Fruit fly (Drosophila melanogaster) whole organism, prepupa: ENCODE measurements around the gene CG46467.

Experiments used
- Blimp-1 ChIP-seq: fragments of 200-800 bp; sonication (Bioruptor generic); optimal IDR thresholded peaks from 3 replicates; lab custom pipeline; 2017; ENCODE audit warnings: missing biosample characterization, missing genetic modification characterization, mild to moderate bottlenecking, moderate library complexity, missing genetic modification reagents
- CG11762 ChIP-seq: fragments of 200-800 bp; sonication (Bioruptor generic); optimal IDR thresholded peaks from 3 replicates; lab custom pipeline; 2016; ENCODE audit warnings: missing biosample characterization, missing genetic modification characterization; ENCODE audit not compliant: insufficient read depth
- CG11902 ChIP-seq: fragments of 200-800 bp; sonication (Bioruptor generic); optimal IDR thresholded peaks from 3 replicates; lab custom pipeline; 2016; ENCODE audit warnings: missing biosample characterization, missing genetic modification characterization
- CG6163 ChIP-seq: fragments of 200-800 bp; sonication (Bioruptor generic); IDR thresholded peaks from 3 replicates; pipeline ENCODE4 v1.3.6; 2022; ENCODE audit warnings: missing biosample characterization, missing genetic modification characterization
- CG6854 ChIP-seq: fragments of 200-800 bp; sonication (Bioruptor generic); optimal IDR thresholded peaks from 2 replicates; lab custom pipeline; 2017; ENCODE audit warnings: missing biosample characterization, mild to moderate bottlenecking, missing genetic modification characterization
- CG8119 ChIP-seq: fragments of 200-800 bp; sonication (Bioruptor generic); IDR thresholded peaks from 3 replicates; pipeline ENCODE4 v1.3.6; 2022; ENCODE audit warnings: missing biosample characterization, missing genetic modification characterization
- CG8632 ChIP-seq: fragments of 200-800 bp; sonication (Bioruptor generic); optimal IDR thresholded peaks from 3 replicates; lab custom pipeline; 2016; ENCODE audit warnings: missing biosample characterization, missing genetic modification characterization
- OdsH ChIP-seq: fragments of 200-800 bp; sonication (Bioruptor generic); optimal IDR thresholded peaks from 3 replicates; lab custom pipeline; 2016; ENCODE audit warnings: missing biosample characterization, missing genetic modification characterization
- Sox14 ChIP-seq: fragments of 200-800 bp; sonication (Bioruptor generic); optimal IDR thresholded peaks from 3 replicates; lab custom pipeline; 2016; ENCODE audit warnings: missing biosample characterization, missing genetic modification characterization
- esn ChIP-seq: fragments of 200-800 bp; sonication (Bioruptor generic); optimal IDR thresholded peaks from 2 replicates; lab custom pipeline; 2016; ENCODE audit warnings: missing biosample characterization, mild to moderate bottlenecking, missing genetic modification characterization, moderate library complexity
- fd59A ChIP-seq: fragments of 200-800 bp; sonication (Bioruptor generic); optimal IDR thresholded peaks from 2 replicates; lab custom pipeline; 2017; ENCODE audit warnings: missing biosample characterization, mild to moderate bottlenecking, missing genetic modification characterization, missing genetic modification reagents
- ss ChIP-seq, 2 experiments: fragments of 200-800 bp; sonication (Bioruptor generic); optimal IDR thresholded peaks; 2 replicates in 1 of 2; 3 replicates in 1 of 2; lab custom pipeline; 2017 to 2018; ENCODE audit warnings: mild to moderate bottlenecking in 2 of 2, missing biosample characterization in 2 of 2, missing genetic modification characterization in 2 of 2, moderate library complexity in 1 of 2
- topi ChIP-seq: fragments of 200-800 bp; sonication (Bioruptor generic); optimal IDR thresholded peaks from 3 replicates; lab custom pipeline; 2016; ENCODE audit warnings: missing biosample characterization, missing genetic modification characterization
- vri ChIP-seq: fragments of 200-800 bp; sonication (Bioruptor generic); optimal IDR thresholded peaks from 3 replicates; lab custom pipeline; 2016; ENCODE audit warnings: missing biosample characterization, mild to moderate bottlenecking, missing genetic modification characterization

DNA sequence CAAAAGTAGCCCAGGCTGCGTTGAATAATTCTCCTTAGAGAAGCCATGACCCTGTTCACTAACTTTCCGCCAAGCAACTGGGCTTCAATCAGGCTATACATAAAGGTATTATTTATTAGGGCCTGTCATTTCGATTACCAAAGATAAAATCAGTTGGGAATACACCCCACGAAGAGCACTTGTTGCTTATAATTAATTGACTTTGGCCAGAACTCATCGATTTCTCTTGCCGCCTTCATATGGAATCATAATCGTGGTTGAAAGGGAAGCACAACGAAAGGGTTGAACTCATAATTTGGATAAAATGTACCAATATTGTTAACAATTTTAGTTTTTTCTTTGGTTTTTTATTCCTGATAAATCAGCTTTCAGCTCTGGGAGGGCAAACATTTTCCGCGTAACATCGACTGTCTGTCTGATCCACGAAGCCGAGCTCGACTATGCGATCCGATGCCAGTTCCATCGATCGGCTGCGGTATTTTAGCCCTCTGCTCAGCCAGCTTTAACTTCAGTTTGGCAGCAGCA is 122.3 kb downstream of the CG46467 start, which contains the start of the genes Gr85a and Spn85F:
- no peak for TF ChIP-seq OdsH (GFP tag; lab: Kevin White, UChicago)
- TF ChIP-seq CG6854 (GFP tag; lab: Kevin White, UChicago): no peak
- no peak for TF ChIP-seq CG8119 (GFP tag; lab: Robert Waterston, UW)
- TF ChIP-seq ss (GFP tag; optimal IDR thresholded peaks at IDR 0.05; lab: Kevin White, UChicago): no peak
- TF ChIP-seq CG11902 (GFP tag; lab: Kevin White, UChicago): no peak
- TF ChIP-seq Blimp-1: no peak
- no peak for TF ChIP-seq topi (GFP tag; lab: Kevin White, UChicago)
- TF ChIP-seq esn (GFP tag; lab: Kevin White, UChicago): no peak
- no peak for TF ChIP-seq fd59A (GFP tag; lab: Kevin White, UChicago)
- TF ChIP-seq CG11762 (GFP tag; lab: Kevin White, UChicago): no peak
- TF ChIP-seq vri (GFP tag; lab: Kevin White, UChicago): no peak
- no peak for TF ChIP-seq CG6163 (GFP tag; lab: Robert Waterston, UW)
- no peak for TF ChIP-seq Sox14
- TF ChIP-seq CG8632 (GFP tag; lab: Kevin White, UChicago): no peak
